Worm (Caenorhabditis elegans) whole organism, early embryonic: ENCODE results near the gene M163.1.

Experiments used
- aly-1 ChIP-seq: sonication (generic microtip); optimal IDR thresholded peaks from 2 replicates; lab custom pipeline; 2016; ENCODE audit warnings: missing genetic modification characterization, missing compliant biosample characterization
- ama-1 ChIP-seq: fragments of 150-350 bp; optimal IDR thresholded peaks from 2 replicates; lab custom pipeline; 2014
- ceh-36 ChIP-seq: sonication (generic microtip); optimal IDR thresholded peaks from 2 replicates; lab custom pipeline; 2016; ENCODE audit warnings: missing genetic modification characterization, inconsistent platforms, missing compliant biosample characterization
- ets-7 ChIP-seq: sonication (generic microtip); optimal IDR thresholded peaks from 2 replicates; lab custom pipeline; 2016; ENCODE audit warnings: missing genotype, missing genetic modification characterization, missing compliant biosample characterization
- flt-1 ChIP-seq: fragments of 200-800 bp; sonication (Bioruptor generic); IDR thresholded peaks from 2 replicates; pipeline ENCODE4 v1.3.6; 2022; ENCODE audit warnings: missing genetic modification characterization, missing compliant biosample characterization
- hmbx-1 ChIP-seq: sonication (generic microtip); optimal IDR thresholded peaks from 2 replicates; lab custom pipeline; 2016; ENCODE audit warnings: mild to moderate bottlenecking, missing genetic modification characterization, missing compliant biosample characterization
- hnd-1 ChIP-seq: sonication (generic microtip); optimal IDR thresholded peaks from 2 replicates; lab custom pipeline; 2016; ENCODE audit warnings: missing genetic modification characterization, missing compliant biosample characterization
- pes-1 ChIP-seq: fragments of 200-800 bp; sonication (Bioruptor generic); IDR thresholded peaks from 2 replicates; pipeline ENCODE4 v1.3.6; 2022; ENCODE audit warnings: missing genetic modification reagents, missing genetic modification characterization, missing compliant biosample characterization
- tbx-37 ChIP-seq: fragments of 200-800 bp; sonication (Bioruptor generic); conservative IDR thresholded peaks from 2 replicates; pipeline ENCODE4 v1.3.6; 2022; ENCODE audit warnings: missing genetic modification reagents, missing genetic modification characterization, missing compliant biosample characterization

DNA sequence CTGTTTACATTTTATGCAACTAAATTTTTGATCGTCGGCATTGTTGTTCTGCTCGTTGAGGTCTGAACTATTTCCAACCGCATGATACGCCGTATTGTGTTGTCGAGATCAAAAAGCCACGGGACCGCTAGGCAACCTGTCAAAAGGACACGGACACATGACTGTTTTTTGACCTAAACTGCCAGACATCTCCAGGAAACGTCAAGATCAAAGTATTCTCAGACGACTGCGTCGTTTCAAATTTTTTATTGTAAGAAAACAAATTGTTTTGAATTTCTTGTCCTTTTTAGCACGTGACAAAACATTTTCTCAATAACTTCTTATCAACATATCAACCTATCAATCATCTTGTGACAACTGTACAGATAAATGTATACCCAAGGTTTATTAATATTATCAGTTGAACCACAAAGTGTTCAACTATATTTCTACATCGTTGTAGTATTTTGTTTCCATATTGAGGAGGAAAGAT, 1.5 kb downstream of the M163.1 start:
- TF ChIP-seq ets-7 (no peak), pes-1 (GFP tag; lab: Robert Waterston, UW) (no peak), ceh-36 (no peak), flt-1 (no peak), aly-1 (tag; lab: Kevin White, UChicago) (no peak), tbx-37 (GFP tag; lab: Robert Waterston, UW) (no peak), ama-1 (lab: Kevin White, UChicago) (no peak), hmbx-1 (tag; lab: Kevin White, UChicago) (no peak), hnd-1 (tag; lab: Kevin White, UChicago) (no peak)
